Worm (Caenorhabditis elegans): ENCODE measurements around the gene nhr-105.

Gene nhr-105

ce11 chrIV:7010835-7011234, 39.1 kb upstream of the nhr-105 start, which contains the start of gene C25A8.1:
Gene C25A8.1 (plus strand): TSS chrIV:7011135.
- TF ChIP-seq nhr-10 (tag; optimal IDR thresholded peaks at IDR 0.05) (no peak), ceh-16 (tag; optimal IDR thresholded peaks at IDR 0.05) (no peak), skn-1 (tag; optimal IDR thresholded peaks at IDR 0.05) (no peak), crh-2 (tag; optimal IDR thresholded peaks at IDR 0.05) (no peak), nhr-23 (tag; optimal IDR thresholded peaks at IDR 0.05) (no peak), C34F6.9 (tag; optimal IDR thresholded peaks at IDR 0.05) (no peak), nhr-21 (tag; optimal IDR thresholded peaks at IDR 0.05) (no peak), nhr-11 (tag; optimal IDR thresholded peaks at IDR 0.05) (no peak), gmeb-1 (tag; optimal IDR thresholded peaks at IDR 0.05) (no peak)

- TF ChIP-seq unc-55 (GFP tag; optimal IDR thresholded peaks at IDR 0.05) (no peak), peb-1 (tag; optimal IDR thresholded peaks at IDR 0.05) (no peak), nhr-237 (tag; optimal IDR thresholded peaks at IDR 0.05) (no peak), nhr-129 (tag; optimal IDR thresholded peaks at IDR 0.05) (no peak), crh-2 (tag; optimal IDR thresholded peaks at IDR 0.05) (no peak), zag-1 (tag; optimal IDR thresholded peaks at IDR 0.05) (no peak)
Measured at ce11 chrIV:7011728-7012127, 38.2 kb upstream of the nhr-105 start, which contains the start of gene trxr-1. Gene trxr-1 (plus strand): TSS chrIV:7011954.

- TF ChIP-seq R02D3.7 (tag; optimal IDR thresholded peaks at IDR 0.05), result no peak
- no peak for TF ChIP-seq ztf-1 (GFP tag; conservative IDR thresholded peaks at IDR 0.05)
- TF ChIP-seq skn-1 (tag; optimal IDR thresholded peaks at IDR 0.05), result no peak
Measured at ce11 chrIV:7012214-7012613, 37.7 kb upstream of the nhr-105 start.

- TF ChIP-seq nhr-23 (tag; optimal IDR thresholded peaks at IDR 0.05), result no peak
- TF ChIP-seq peb-1 (tag; optimal IDR thresholded peaks at IDR 0.05), result no peak
- no peak for TF ChIP-seq Y55F3AM.14 (GFP tag; optimal IDR thresholded peaks at IDR 0.05)
- TF ChIP-seq nhr-11 (tag; optimal IDR thresholded peaks at IDR 0.05), result no peak
- no peak for TF ChIP-seq dmd-4 (tag; optimal IDR thresholded peaks at IDR 0.05)
- TF ChIP-seq snpc-4 (tag; optimal IDR thresholded peaks at IDR 0.05), result no peak
- peak; percentile 34 for TF ChIP-seq fos-1 (tag; optimal IDR thresholded peaks at IDR 0.05)
- TF ChIP-seq unc-55 (GFP tag; optimal IDR thresholded peaks at IDR 0.05), result peak; percentile 42
- TF ChIP-seq unc-39 (tag; optimal IDR thresholded peaks at IDR 0.05), result no peak
- TF ChIP-seq C34F6.9 (tag; optimal IDR thresholded peaks at IDR 0.05), result peak; percentile 42
Measured at ce11 chrIV:7012731-7013445, 37.1 kb upstream of the nhr-105 start.

ce11 chrIV:7016502-7016901, 33.5 kb upstream of the nhr-105 start:
- TF ChIP-seq elt-3 (tag; optimal IDR thresholded peaks at IDR 0.05) (no peak), nhr-10 (tag; optimal IDR thresholded peaks at IDR 0.05) (no peak), ztf-4 (tag; optimal IDR thresholded peaks at IDR 0.05) (no peak), unc-62 (GFP tag; optimal IDR thresholded peaks at IDR 0.05) (no peak), lin-11 (tag; optimal IDR thresholded peaks at IDR 0.05) (no peak), nhr-25 (tag; optimal IDR thresholded peaks at IDR 0.05) (peak; percentile 63), ceh-16 (tag; optimal IDR thresholded peaks at IDR 0.05) (no peak), unc-55 (GFP tag; optimal IDR thresholded peaks at IDR 0.05) (peak; percentile 71), aly-2 (tag; optimal IDR thresholded peaks at IDR 0.05) (no peak), ztf-11 (tag; optimal IDR thresholded peaks at IDR 0.05) (no peak), F13H6.1 (tag; optimal IDR thresholded peaks at IDR 0.05) (peak; percentile 22), nhr-11 (tag; optimal IDR thresholded peaks at IDR 0.05) (no peak), sem-4 (tag; optimal IDR thresholded peaks at IDR 0.05) (no peak), mab-5 (tag; optimal IDR thresholded peaks at IDR 0.05) (no peak), nhr-12 (tag; optimal IDR thresholded peaks at IDR 0.05) (no peak), alr-1 (tag; optimal IDR thresholded peaks at IDR 0.05) (no peak), Y55F3AM.14 (GFP tag; optimal IDR thresholded peaks at IDR 0.05) (no peak), nhr-23 (tag; optimal IDR thresholded peaks at IDR 0.05) (no peak), sma-9 (GFP tag; optimal IDR thresholded peaks at IDR 0.05) (peak; percentile 77), sma-9 (tag; optimal IDR thresholded peaks at IDR 0.05) (no peak), lin-13 (GFP tag; optimal IDR thresholded peaks at IDR 0.05) (no peak), snpc-4 (tag; optimal IDR thresholded peaks at IDR 0.05) (no peak), nhr-21 (tag; optimal IDR thresholded peaks at IDR 0.05) (no peak), ama-1 (optimal IDR thresholded peaks at IDR 0.05) (peak; percentile 2), nhr-129 (tag; optimal IDR thresholded peaks at IDR 0.05) (peak; percentile 64), elt-1 (tag; optimal IDR thresholded peaks at IDR 0.05) (no peak), mdl-1 (tag; optimal IDR thresholded peaks at IDR 0.05) (no peak), blmp-1 (tag; optimal IDR thresholded peaks at IDR 0.05; ENCODE audit: insufficient read depth) (no peak), egl-27 (tag; optimal IDR thresholded peaks at IDR 0.05) (no peak), ZK546.5 (tag; optimal IDR thresholded peaks at IDR 0.05) (no peak), lin-39 (tag; optimal IDR thresholded peaks at IDR 0.05) (no peak), crh-2 (tag; optimal IDR thresholded peaks at IDR 0.05) (peak; percentile 58), ceh-82 (tag; optimal IDR thresholded peaks at IDR 0.05) (no peak), unc-39 (tag; optimal IDR thresholded peaks at IDR 0.05) (no peak), R02D3.7 (tag; optimal IDR thresholded peaks at IDR 0.05) (no peak), skn-1 (tag; optimal IDR thresholded peaks at IDR 0.05) (peak; percentile 16), gmeb-1 (tag; optimal IDR thresholded peaks at IDR 0.05) (peak; percentile 24)

All from whole organism, L2 larva.